Worm (Caenorhabditis elegans): ENCODE measurements around the gene cex-1.

ce11 chrII:5423832-5424231, 23.6 kb upstream of the cex-1 start, which contains the start of gene F07F6.7:
- TF ChIP-seq klf-2 (GFP tag; conservative IDR thresholded peaks at IDR 0.05) = no peak
- no peak for TF ChIP-seq ztf-29 (GFP tag; IDR thresholded peaks at IDR 0.05)
- TF ChIP-seq T22C8.4 (GFP tag; IDR thresholded peaks at IDR 0.05) = no peak
- TF ChIP-seq med-1 (GFP tag; optimal IDR thresholded peaks at IDR 0.05; ENCODE audit: insufficient read depth) = no peak
- TF ChIP-seq tab-1 (GFP tag; IDR thresholded peaks at IDR 0.05) = no peak
- no peak for TF ChIP-seq cog-1 (tag; optimal IDR thresholded peaks at IDR 0.05)
- TF ChIP-seq ztf-23 (GFP tag; IDR thresholded peaks at IDR 0.05) = no peak
- no peak; the same call in 1 of the 2 replicates for TF ChIP-seq flt-1 (GFP tag; IDR thresholded peaks at IDR 0.05)
- no peak for TF ChIP-seq ref-1 (GFP tag; conservative IDR thresholded peaks at IDR 0.05)
